Fruit fly (Drosophila melanogaster) whole organism, embryonic: ENCODE measurements around the gene Gss1.

Experiments
- CG11247 ChIP-seq: fragments of 200-800 bp; sonication (Bioruptor generic); IDR thresholded peaks from 2 replicates; pipeline ENCODE4 v1.3.6; 2022; ENCODE audit warnings: missing biosample characterization, missing genetic modification characterization
- CG11696 ChIP-seq: fragments of 200-800 bp; sonication (Bioruptor generic); IDR thresholded peaks from 2 replicates; pipeline ENCODE4 v1.3.6; 2022; ENCODE audit warnings: missing biosample characterization, missing genetic modification characterization
- CG12104 ChIP-seq: fragments of 200-800 bp; sonication (Bioruptor generic); optimal IDR thresholded peaks from 3 replicates; lab custom pipeline; 2016; ENCODE audit warnings: missing biosample characterization, missing genetic modification characterization
- CG12744 ChIP-seq: fragments of 200-800 bp; sonication (Bioruptor generic); optimal IDR thresholded peaks from 2 replicates; lab custom pipeline; 2016; ENCODE audit warnings: missing biosample characterization, missing genetic modification characterization
- CG12942 ChIP-seq: fragments of 200-800 bp; sonication (Bioruptor generic); optimal IDR thresholded peaks from 3 replicates; lab custom pipeline; 2016; ENCODE audit warnings: missing biosample characterization, missing genetic modification characterization
- CG14441 ChIP-seq: fragments of 200-800 bp; sonication (Bioruptor generic); IDR thresholded peaks from 2 replicates; pipeline ENCODE4 v1.3.6; 2022; ENCODE audit warnings: missing biosample characterization, missing genetic modification characterization
- CG15479 ChIP-seq: fragments of 200-800 bp; sonication (Bioruptor generic); optimal IDR thresholded peaks from 3 replicates; lab custom pipeline; 2019; ENCODE audit warnings: missing biosample characterization, mild to moderate bottlenecking, missing genetic modification characterization, moderate library complexity
- CG15601 ChIP-seq: fragments of 200-800 bp; sonication (Bioruptor generic); optimal IDR thresholded peaks from 3 replicates; lab custom pipeline; 2019; ENCODE audit warnings: missing biosample characterization, mild to moderate bottlenecking, missing genetic modification characterization, moderate library complexity
- CG16813 ChIP-seq: fragments of 200-800 bp; sonication (Bioruptor generic); IDR thresholded peaks from 3 replicates; pipeline ENCODE4 v1.3.6; 2022; ENCODE audit warnings: missing biosample characterization, missing genetic modification characterization; ENCODE audit not compliant: partially characterized antibody
- CG17385 ChIP-seq: fragments of 200-800 bp; sonication (Bioruptor generic); optimal IDR thresholded peaks from 3 replicates; lab custom pipeline; 2018; ENCODE audit warnings: missing biosample characterization, mild to moderate bottlenecking, missing genetic modification characterization
- CG1832 ChIP-seq: fragments of 200-800 bp; sonication (Bioruptor generic); optimal IDR thresholded peaks from 2 replicates; lab custom pipeline; 2017; ENCODE audit warnings: missing biosample characterization, mild to moderate bottlenecking, missing genetic modification characterization, inconsistent platforms
- CG18476 ChIP-seq: fragments of 200-800 bp; sonication (Bioruptor generic); optimal IDR thresholded peaks from 2 replicates; lab custom pipeline; 2016; ENCODE audit warnings: missing biosample characterization, mild to moderate bottlenecking, missing genetic modification characterization
- CG2116 ChIP-seq: fragments of 200-800 bp; sonication (Bioruptor generic); optimal IDR thresholded peaks from 3 replicates; lab custom pipeline; 2018; ENCODE audit warnings: missing biosample characterization, mild to moderate bottlenecking, missing genetic modification characterization
- CG2120 ChIP-seq: fragments of 200-800 bp; sonication (Bioruptor generic); optimal IDR thresholded peaks from 3 replicates; lab custom pipeline; 2016; ENCODE audit warnings: missing biosample characterization, missing genetic modification characterization
- CG4328 ChIP-seq: fragments of 200-800 bp; sonication (Bioruptor generic); optimal IDR thresholded peaks from 3 replicates; lab custom pipeline; 2017; ENCODE audit warnings: missing biosample characterization, missing genetic modification reagents, missing genetic modification characterization
- CG4404 ChIP-seq: fragments of 200-800 bp; sonication (Bioruptor generic); IDR thresholded peaks from 2 replicates; pipeline ENCODE4 v1.3.6; 2022; ENCODE audit warnings: missing biosample characterization, missing genetic modification characterization
- CG6689 ChIP-seq: fragments of 200-800 bp; sonication (Bioruptor generic); IDR thresholded peaks from 2 replicates; pipeline ENCODE4 v1.3.6; 2022; ENCODE audit warnings: missing biosample characterization, missing genetic modification characterization
- CG6791 ChIP-seq: fragments of 200-800 bp; sonication (Bioruptor generic); IDR thresholded peaks from 3 replicates; pipeline ENCODE4 v1.3.6; 2022; ENCODE audit warnings: missing biosample characterization, missing genetic modification characterization; ENCODE audit not compliant: partially characterized antibody
- CG9215 ChIP-seq: fragments of 200-800 bp; sonication (Bioruptor generic); IDR thresholded peaks from 2 replicates; pipeline ENCODE4 v1.3.6; 2022; ENCODE audit warnings: missing biosample characterization, missing genetic modification characterization
- CG9932 ChIP-seq: fragments of 200-800 bp; sonication (Bioruptor generic); IDR thresholded peaks from 2 replicates; pipeline ENCODE4 v1.3.6; 2022; ENCODE audit warnings: missing biosample characterization, missing genetic modification characterization
- CoRest ChIP-seq: fragments of 200-800 bp; sonication (Bioruptor generic); optimal IDR thresholded peaks from 3 replicates; lab custom pipeline; 2018; ENCODE audit warnings: missing biosample characterization, mild to moderate bottlenecking, missing genetic modification characterization, moderate library complexity
- Dad ChIP-seq: fragments of 200-800 bp; sonication (Bioruptor generic); optimal IDR thresholded peaks from 3 replicates; lab custom pipeline; 2016; ENCODE audit warnings: missing biosample characterization, missing genetic modification characterization
- Dip2 ChIP-seq: fragments of 200-800 bp; sonication (Bioruptor generic); IDR thresholded peaks from 2 replicates; pipeline ENCODE4 v1.3.6; 2022; ENCODE audit warnings: missing biosample characterization, missing genetic modification characterization
- Dref ChIP-seq: fragments of 200-800 bp; sonication (Bioruptor generic); IDR thresholded peaks from 2 replicates; pipeline ENCODE4 v1.3.6; 2022; ENCODE audit warnings: missing biosample characterization, missing genetic modification characterization
- Eip74EF ChIP-seq, 2 experiments: fragments of 200-800 bp in 1 of 2; fragments of >200 bp in 1 of 2; sonication (Bioruptor generic) in 1 of 2; optimal IDR thresholded peaks; 2 replicates each; lab custom pipeline; 2017 to 2019; ENCODE audit warnings: missing biosample characterization in 2 of 2, missing genetic modification characterization in 2 of 2, mild to moderate bottlenecking in 1 of 2, moderate library complexity in 1 of 2
- Ets65A ChIP-seq: fragments of 200-800 bp; sonication (Bioruptor generic); peaks from one replicate; lab custom pipeline; 2016; ENCODE audit warnings: missing biosample characterization, missing genetic modification characterization
- Ets97D ChIP-seq: fragments of 200-800 bp; sonication (Bioruptor generic); optimal IDR thresholded peaks from 3 replicates; lab custom pipeline; 2016; ENCODE audit warnings: missing biosample characterization, missing genetic modification characterization
- GATAe ChIP-seq: fragments of 200-800 bp; sonication (Bioruptor generic); conservative IDR thresholded peaks from 2 replicates; pipeline ENCODE4 v1.3.6; 2022; ENCODE audit warnings: missing biosample characterization, missing genetic modification characterization
- MBD-R2 ChIP-seq: fragments of 200-800 bp; sonication (Bioruptor generic); IDR thresholded peaks from 2 replicates; pipeline ENCODE4 v1.3.6; 2022; ENCODE audit warnings: missing biosample characterization, missing genetic modification characterization
- Nf-YB ChIP-seq: fragments of 200-800 bp; sonication (Bioruptor generic); optimal IDR thresholded peaks from 3 replicates; lab custom pipeline; 2019; ENCODE audit warnings: missing biosample characterization, mild to moderate bottlenecking, missing genetic modification characterization, moderate library complexity
- Ptx1 ChIP-seq: fragments of 200-800 bp; sonication (Bioruptor generic); IDR thresholded peaks from 2 replicates; pipeline ENCODE4 v1.3.6; 2022; ENCODE audit warnings: missing biosample characterization, missing genetic modification characterization
- bbx ChIP-seq: fragments of 200-800 bp; sonication (Bioruptor generic); IDR thresholded peaks from 2 replicates; pipeline ENCODE4 v1.3.6; 2022; ENCODE audit warnings: missing biosample characterization, missing genetic modification characterization; ENCODE audit not compliant: partially characterized antibody
- bigmax ChIP-seq: fragments of 200-800 bp; sonication (Bioruptor generic); optimal IDR thresholded peaks from 2 replicates; lab custom pipeline; 2018; ENCODE audit warnings: missing biosample characterization, mild to moderate bottlenecking, missing genetic modification characterization
- chinmo ChIP-seq: fragments of 200-800 bp; sonication (Bioruptor generic); IDR thresholded peaks from 4 replicates; pipeline ENCODE4 v1.3.6; 2022; ENCODE audit warnings: missing biosample characterization, missing genetic modification characterization; ENCODE audit not compliant: partially characterized antibody
- cwo ChIP-seq: fragments of 200-800 bp; sonication (Bioruptor generic); optimal IDR thresholded peaks from 3 replicates; lab custom pipeline; 2017; ENCODE audit warnings: missing biosample characterization, missing genetic modification characterization, mild to moderate bottlenecking, moderate library complexity, missing genetic modification reagents
- danr ChIP-seq: fragments of 200-800 bp; sonication (Bioruptor generic); IDR thresholded peaks from 2 replicates; pipeline ENCODE4 v1.3.6; 2022; ENCODE audit warnings: missing biosample characterization, missing genetic modification characterization
- dmrt99B ChIP-seq: fragments of 200-800 bp; sonication (Bioruptor generic); optimal IDR thresholded peaks from 2 replicates; lab custom pipeline; 2018; ENCODE audit warnings: missing biosample characterization, mild to moderate bottlenecking, missing genetic modification characterization, moderate library complexity
- exex ChIP-seq: fragments of 200-800 bp; sonication (Bioruptor generic); optimal IDR thresholded peaks from 4 replicates; lab custom pipeline; 2018; ENCODE audit warnings: missing biosample characterization, mild to moderate bottlenecking, missing genetic modification characterization, moderate library complexity
- gsb-n ChIP-seq: fragments of 200-800 bp; sonication (Bioruptor generic); optimal IDR thresholded peaks from 3 replicates; lab custom pipeline; 2018; ENCODE audit warnings: missing biosample characterization, mild to moderate bottlenecking, missing genetic modification characterization
- ham ChIP-seq: fragments of 200-800 bp; sonication (Bioruptor generic); IDR thresholded peaks from 2 replicates; pipeline ENCODE4 v1.3.6; 2022; ENCODE audit warnings: missing biosample characterization, missing genetic modification characterization
- jumu ChIP-seq: fragments of 200-800 bp; sonication (Bioruptor generic); optimal IDR thresholded peaks from 3 replicates; lab custom pipeline; 2016; ENCODE audit warnings: missing biosample characterization, missing genetic modification characterization
- lbe ChIP-seq: fragments of 200-800 bp; sonication (Bioruptor generic); optimal IDR thresholded peaks from 2 replicates; lab custom pipeline; 2016; ENCODE audit warnings: missing biosample characterization, mild to moderate bottlenecking, missing genetic modification characterization
- mld ChIP-seq: fragments of 200-800 bp; sonication (Bioruptor generic); IDR thresholded peaks from 3 replicates; pipeline ENCODE4 v1.3.6; 2022; ENCODE audit warnings: missing biosample characterization, missing genetic modification characterization; ENCODE audit not compliant: partially characterized antibody
- nau ChIP-seq: fragments of 200-800 bp; sonication (Bioruptor generic); optimal IDR thresholded peaks from 3 replicates; lab custom pipeline; 2017; ENCODE audit warnings: missing biosample characterization, mild to moderate bottlenecking, missing genetic modification characterization, missing genetic modification reagents
- nerfin-2 ChIP-seq: fragments of 200-800 bp; sonication (Bioruptor generic); IDR thresholded peaks from 2 replicates; pipeline ENCODE4 v1.3.6; 2022; ENCODE audit warnings: missing biosample characterization, missing genetic modification characterization; ENCODE audit not compliant: partially characterized antibody
- pho ChIP-seq: fragments of 200-800 bp; sonication (Bioruptor generic); optimal IDR thresholded peaks from 2 replicates; lab custom pipeline; 2016; ENCODE audit warnings: missing biosample characterization, missing genetic modification characterization
- pzg ChIP-seq: fragments of 200-800 bp; sonication (Bioruptor generic); optimal IDR thresholded peaks from 3 replicates; lab custom pipeline; 2018; ENCODE audit warnings: missing biosample characterization, mild to moderate bottlenecking, missing genetic modification characterization, moderate library complexity
- repo ChIP-seq: fragments of 200-800 bp; sonication (Bioruptor generic); optimal IDR thresholded peaks from 2 replicates; lab custom pipeline; 2016; ENCODE audit warnings: missing biosample characterization, missing genetic modification characterization
- sna ChIP-seq: fragments of 200-800 bp; sonication (Bioruptor generic); IDR thresholded peaks from 2 replicates; pipeline ENCODE4 v1.3.6; 2022; ENCODE audit warnings: missing biosample characterization, missing genetic modification characterization; ENCODE audit not compliant: partially characterized antibody
- stwl ChIP-seq: fragments of 200-800 bp; sonication (Bioruptor generic); optimal IDR thresholded peaks from 3 replicates; lab custom pipeline; 2018; ENCODE audit warnings: missing biosample characterization, mild to moderate bottlenecking, missing genetic modification characterization, moderate library complexity
- zen2 ChIP-seq: fragments of 200-800 bp; sonication (Bioruptor generic); IDR thresholded peaks from 3 replicates; pipeline ENCODE4 v1.3.6; 2022; ENCODE audit warnings: missing biosample characterization, missing genetic modification characterization; ENCODE audit not compliant: partially characterized antibody

The Gss1 gene

DNA sequence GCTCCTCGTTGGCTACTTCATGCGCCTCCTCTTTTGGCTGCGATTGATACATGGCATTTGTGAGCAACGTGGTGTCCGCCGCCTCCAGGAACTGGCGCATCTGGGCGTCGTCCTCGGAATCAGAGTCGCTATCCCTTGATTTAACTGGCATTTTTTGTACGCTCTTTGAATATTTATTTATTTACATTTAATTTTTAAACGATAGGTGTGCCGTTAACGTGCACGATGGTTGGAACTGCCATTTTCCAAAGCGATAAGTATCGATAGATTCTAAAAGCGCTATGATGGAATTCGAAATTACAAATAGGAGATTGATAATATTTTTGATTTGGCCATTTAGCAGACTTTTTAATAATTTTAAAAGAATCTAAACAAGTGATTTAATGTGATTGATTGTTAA is 36.9 kb upstream of the Gss1 start, which contains the start of gene CG32554 (continued):
- TF ChIP-seq gsb-n (tag; lab: Kevin White, UChicago) (no peak), CG18476 (GFP tag; lab: Kevin White, UChicago) (no peak), Ets65A (GFP tag; lab: Kevin White, UChicago) (no peak), Dad (GFP tag; lab: Kevin White, UChicago) (no peak), danr (GFP tag; lab: Robert Waterston, UW) (no peak), lbe (GFP tag; lab: Kevin White, UChicago) (peak; percentile 11), Ptx1 (GFP tag; lab: Robert Waterston, UW) (no peak), exex (tag; lab: Kevin White, UChicago) (no peak), GATAe (GFP tag; lab: Robert Waterston, UW) (no peak), bigmax (GFP tag; lab: Kevin White, UChicago) (no peak), Eip74EF (GFP tag; optimal IDR thresholded peaks at IDR 0.05; lab: Kevin White, UChicago) (no peak), CG17385 (GFP tag; lab: Kevin White, UChicago) (no peak), Dref (GFP tag; lab: Robert Waterston, UW) (peak; percentile 73), CG9215 (GFP tag; lab: Robert Waterston, UW) (no peak), CG2120 (no peak), CG6791 (GFP tag; lab: Robert Waterston, UW) (peak; percentile 90), CG14441 (GFP tag; lab: Robert Waterston, UW) (no peak), MBD-R2 (GFP tag; lab: Robert Waterston, UW) (peak; percentile 69), zen2 (GFP tag; lab: Robert Waterston, UW) (peak; percentile 91), Dip2 (GFP tag; lab: Robert Waterston, UW) (no peak), CG9932 (GFP tag; lab: Robert Waterston, UW) (no peak), CG12104 (no peak), jumu (GFP tag; lab: Kevin White, UChicago) (no peak), CG15479 (GFP tag; lab: Kevin White, UChicago) (no peak), CoRest (tag; lab: Kevin White, UChicago) (no peak), mld (GFP tag; lab: Robert Waterston, UW) (peak; percentile 78; the same call in 2 of the 3 replicates), CG6689 (GFP tag; lab: Robert Waterston, UW) (no peak), ham (GFP tag; lab: Robert Waterston, UW) (no peak), Nf-YB (GFP tag; lab: Kevin White, UChicago) (no peak), pho (GFP tag; lab: Kevin White, UChicago) (no peak), CG1832 (GFP tag; lab: Kevin White, UChicago) (no peak), nau (GFP tag; lab: Kevin White, UChicago) (no peak), CG11247 (no peak), bbx (GFP tag; lab: Robert Waterston, UW) (peak; percentile 91), dmrt99B (tag; lab: Kevin White, UChicago) (no peak), nerfin-2 (GFP tag; lab: Robert Waterston, UW) (peak; percentile 71), sna (GFP tag; lab: Robert Waterston, UW) (peak; percentile 88), CG4404 (GFP tag; lab: Robert Waterston, UW) (no peak), CG16813 (GFP tag; lab: Robert Waterston, UW) (peak; percentile 86), Ets97D (GFP tag; lab: Kevin White, UChicago) (peak; percentile 23), CG11696 (no peak), CG15601 (no peak), CG12744 (GFP tag; lab: Kevin White, UChicago) (no peak), CG4328 (no peak), stwl (peak; percentile 5), CG12942 (GFP tag; lab: Kevin White, UChicago) (no peak), pzg (peak; percentile 48), chinmo (GFP tag; lab: Robert Waterston, UW) (peak; percentile 83; the same call in 2 of the 4 replicates), repo (no peak), CG2116 (GFP tag; lab: Kevin White, UChicago) (peak; percentile 47), cwo (GFP tag; lab: Kevin White, UChicago) (no peak)
